Worm (Caenorhabditis elegans) whole organism, L3 larva: Measurements from ENCODE around the gene mig-21.

Experiments used
- R02D3.7 ChIP-seq: fragments of 150-350 bp; optimal IDR thresholded peaks from 2 replicates; lab custom pipeline; 2014; ENCODE audit warnings: missing biosample characterization, missing genetic modification characterization
- ama-1 ChIP-seq: fragments of 150-350 bp; optimal IDR thresholded peaks from 2 replicates; lab custom pipeline; 2018
- ceh-16 ChIP-seq: sonication (generic microtip); optimal IDR thresholded peaks from 2 replicates; lab custom pipeline; 2017; ENCODE audit warnings: missing biosample characterization, missing genetic modification characterization
- elt-2 ChIP-seq: sonication (generic microtip); optimal IDR thresholded peaks from 2 replicates; lab custom pipeline; 2016; ENCODE audit warnings: missing genetic modification reagents, mild to moderate bottlenecking, missing genetic modification characterization, missing compliant biosample characterization
- fkh-2 ChIP-seq: fragments of 150-350 bp; optimal IDR thresholded peaks from 2 replicates; lab custom pipeline; 2014; ENCODE audit warnings: missing biosample characterization, missing genetic modification reagents, missing genetic modification characterization
- hmg-11 ChIP-seq: sonication (generic microtip); optimal IDR thresholded peaks from 2 replicates; lab custom pipeline; 2016; ENCODE audit warnings: missing genetic modification characterization, missing compliant biosample characterization
- nhr-11 ChIP-seq: fragments of 150-350 bp; optimal IDR thresholded peaks from 2 replicates; lab custom pipeline; 2014; ENCODE audit warnings: missing biosample characterization, missing genetic modification characterization
- nhr-28 ChIP-seq: fragments of 150-350 bp; optimal IDR thresholded peaks from 2 replicates; lab custom pipeline; 2014; ENCODE audit warnings: missing biosample characterization, missing genetic modification characterization
- skn-1 ChIP-seq: fragments of 150-350 bp; optimal IDR thresholded peaks from 2 replicates; lab custom pipeline; 2014; ENCODE audit warnings: missing biosample characterization, missing genetic modification characterization
- zag-1 ChIP-seq: fragments of 150-350 bp; optimal IDR thresholded peaks from 2 replicates; lab custom pipeline; 2014; ENCODE audit warnings: missing biosample characterization, missing genetic modification characterization

DNA sequence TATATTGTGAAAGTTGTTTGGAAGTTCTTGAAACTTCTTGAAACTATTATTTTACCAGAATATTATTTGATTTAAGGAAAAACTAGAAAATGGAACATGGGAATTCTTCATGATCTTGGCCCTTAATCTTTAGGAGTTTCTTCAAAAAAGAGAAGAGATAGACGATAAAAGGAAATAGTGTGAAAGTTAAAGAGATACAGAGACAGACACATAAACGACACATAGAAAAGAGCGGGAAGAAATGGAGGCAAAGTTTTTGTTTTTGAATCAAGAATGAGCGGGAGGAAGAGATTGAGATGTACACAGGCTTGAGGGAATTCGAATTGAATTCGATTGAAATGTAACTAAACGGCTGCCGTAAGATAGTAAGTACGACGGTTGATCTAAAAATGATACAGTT is 19.3 kb upstream of the mig-21 start:
- TF ChIP-seq elt-2 (no peak), fkh-2 (no peak), skn-1 (no peak), ceh-16 (tag; lab: Kevin White, UChicago) (no peak), zag-1 (tag; lab: Kevin White, UChicago) (no peak), nhr-11 (tag; lab: Kevin White, UChicago) (no peak), nhr-28 (no peak), ama-1 (no peak), hmg-11 (no peak), R02D3.7 (no peak)
